Fruit fly (Drosophila melanogaster) whole organism, embryonic: ENCODE measurements around the gene par-6.
A peak's percentile ranks its signal among the peaks of the same experiment; 100 is the strongest.

Experiments used
- Aef1 ChIP-seq: fragments of 200-800 bp; sonication (Bioruptor generic); IDR thresholded peaks from 3 replicates; pipeline ENCODE4 v1.3.6; 2022; ENCODE audit warnings: missing biosample characterization, missing genetic modification characterization
- Atf6 ChIP-seq: fragments of 200-800 bp; sonication (Bioruptor generic); IDR thresholded peaks from 2 replicates; pipeline ENCODE4 v1.3.6; 2022; ENCODE audit warnings: missing biosample characterization, missing genetic modification characterization
- CG10209 ChIP-seq: fragments of 200-800 bp; sonication (Bioruptor generic); optimal IDR thresholded peaks from 3 replicates; lab custom pipeline; 2017; ENCODE audit warnings: missing biosample characterization, mild to moderate bottlenecking, missing genetic modification characterization, missing genetic modification reagents
- CG10321 ChIP-seq: fragments of 200-800 bp; sonication (Bioruptor generic); IDR thresholded peaks from 2 replicates; pipeline ENCODE4 v1.3.6; 2022; ENCODE audit warnings: missing biosample characterization, missing genetic modification characterization
- CG10565 ChIP-seq: fragments of 200-800 bp; sonication (Bioruptor generic); optimal IDR thresholded peaks from 3 replicates; lab custom pipeline; 2016; ENCODE audit warnings: missing biosample characterization, mild to moderate bottlenecking, missing genetic modification characterization
- CG12942 ChIP-seq: fragments of 200-800 bp; sonication (Bioruptor generic); optimal IDR thresholded peaks from 3 replicates; lab custom pipeline; 2016; ENCODE audit warnings: missing biosample characterization, missing genetic modification characterization
- CG14710 ChIP-seq: fragments of 200-800 bp; sonication (Bioruptor generic); optimal IDR thresholded peaks from 3 replicates; lab custom pipeline; 2019; ENCODE audit warnings: missing biosample characterization, mild to moderate bottlenecking, missing genetic modification characterization, moderate library complexity
- CG14860 ChIP-seq: fragments of 200-800 bp; sonication (Bioruptor generic); IDR thresholded peaks from 3 replicates; pipeline ENCODE4 v1.3.6; 2022; ENCODE audit warnings: missing biosample characterization, missing genetic modification characterization; ENCODE audit not compliant: partially characterized antibody
- CG15696 ChIP-seq: fragments of 200-800 bp; sonication (Bioruptor generic); optimal IDR thresholded peaks from 2 replicates; lab custom pipeline; 2019; ENCODE audit warnings: missing biosample characterization, mild to moderate bottlenecking, missing genetic modification characterization, moderate library complexity
- CG1792 ChIP-seq: fragments of 200-800 bp; sonication (Bioruptor generic); optimal IDR thresholded peaks from 2 replicates; lab custom pipeline; 2016; ENCODE audit warnings: missing biosample characterization, missing genetic modification characterization
- CG1832 ChIP-seq: fragments of 200-800 bp; sonication (Bioruptor generic); optimal IDR thresholded peaks from 2 replicates; lab custom pipeline; 2017; ENCODE audit warnings: missing biosample characterization, mild to moderate bottlenecking, missing genetic modification characterization, inconsistent platforms
- CG2129 ChIP-seq: fragments of 200-800 bp; sonication (Bioruptor generic); IDR thresholded peaks from 2 replicates; pipeline ENCODE4 v1.3.6; 2022; ENCODE audit warnings: missing biosample characterization, missing genetic modification characterization; ENCODE audit not compliant: partially characterized antibody
- CG2199 ChIP-seq: fragments of 200-800 bp; sonication (Bioruptor generic); IDR thresholded peaks from 3 replicates; pipeline ENCODE4 v1.3.6; 2022; ENCODE audit warnings: missing biosample characterization, missing genetic modification characterization
- CG3065 ChIP-seq: fragments of 200-800 bp; sonication (Bioruptor generic); optimal IDR thresholded peaks from 2 replicates; lab custom pipeline; 2016; ENCODE audit warnings: missing biosample characterization, missing genetic modification characterization
- CG3407 ChIP-seq: fragments of 200-800 bp; sonication (Bioruptor generic); optimal IDR thresholded peaks from 2 replicates; lab custom pipeline; 2018; ENCODE audit warnings: missing biosample characterization, mild to moderate bottlenecking, missing genetic modification characterization
- CG34376 ChIP-seq: fragments of 200-800 bp; sonication (Bioruptor generic); optimal IDR thresholded peaks from 2 replicates; lab custom pipeline; 2018; ENCODE audit warnings: missing biosample characterization, mild to moderate bottlenecking, missing genetic modification characterization
- CG34422 ChIP-seq: fragments of 200-800 bp; sonication (Bioruptor generic); IDR thresholded peaks from 3 replicates; pipeline ENCODE4 v1.3.6; 2022; ENCODE audit warnings: missing biosample characterization, missing genetic modification characterization
- CG7963 ChIP-seq: fragments of 200-800 bp; sonication (Bioruptor generic); IDR thresholded peaks from 3 replicates; pipeline ENCODE4 v1.3.6; 2022; ENCODE audit warnings: missing biosample characterization, missing genetic modification characterization; ENCODE audit not compliant: partially characterized antibody
- CHES-1-like ChIP-seq: fragments of 200-800 bp; sonication (Bioruptor generic); optimal IDR thresholded peaks from 2 replicates; lab custom pipeline; 2016; ENCODE audit warnings: missing biosample characterization, missing genetic modification characterization
- Deaf1 ChIP-seq: fragments of 200-800 bp; optimal IDR thresholded peaks from 3 replicates; lab custom pipeline; 2019; ENCODE audit warnings: missing biosample characterization, mild to moderate bottlenecking, missing genetic modification characterization, moderate library complexity
- Ptx1 ChIP-seq: fragments of 200-800 bp; sonication (Bioruptor generic); IDR thresholded peaks from 2 replicates; pipeline ENCODE4 v1.3.6; 2022; ENCODE audit warnings: missing biosample characterization, missing genetic modification characterization
- Side ChIP-seq: fragments of 200-800 bp; sonication (Bioruptor generic); optimal IDR thresholded peaks from 2 replicates; lab custom pipeline; 2016; ENCODE audit warnings: missing biosample characterization, missing genetic modification characterization
- Spps ChIP-seq: fragments of 200-800 bp; sonication (Bioruptor generic); optimal IDR thresholded peaks from 2 replicates; lab custom pipeline; 2018; ENCODE audit warnings: missing biosample characterization, mild to moderate bottlenecking, missing genetic modification characterization
- Xrp1 ChIP-seq: fragments of 200-800 bp; sonication (Bioruptor generic); IDR thresholded peaks from 2 replicates; pipeline ENCODE4 v1.3.6; 2022; ENCODE audit warnings: missing biosample characterization, missing genetic modification characterization
- YL-1 ChIP-seq: fragments of 200-800 bp; sonication (Bioruptor generic); optimal IDR thresholded peaks from 3 replicates; lab custom pipeline; 2017; ENCODE audit warnings: missing biosample characterization, mild to moderate bottlenecking, missing genetic modification characterization
- abd-A ChIP-seq: fragments of 200-800 bp; sonication (Bioruptor generic); optimal IDR thresholded peaks from 3 replicates; lab custom pipeline; 2019; ENCODE audit warnings: missing biosample characterization, mild to moderate bottlenecking, missing genetic modification characterization, moderate library complexity
- ase ChIP-seq: fragments of 200-800 bp; sonication (Bioruptor generic); IDR thresholded peaks from 3 replicates; pipeline ENCODE4 v1.3.6; 2022; ENCODE audit warnings: missing biosample characterization, missing genetic modification characterization
- az2 ChIP-seq: fragments of 200-800 bp; sonication (Bioruptor generic); optimal IDR thresholded peaks from 3 replicates; lab custom pipeline; 2016; ENCODE audit warnings: missing biosample characterization, missing genetic modification characterization
- cato ChIP-seq: fragments of 200-800 bp; sonication (Bioruptor generic); optimal IDR thresholded peaks from 2 replicates; lab custom pipeline; 2016; ENCODE audit warnings: missing biosample characterization, missing genetic modification characterization, borderline replicate concordance
- chinmo ChIP-seq: fragments of 200-800 bp; sonication (Bioruptor generic); IDR thresholded peaks from 4 replicates; pipeline ENCODE4 v1.3.6; 2022; ENCODE audit warnings: missing biosample characterization, missing genetic modification characterization; ENCODE audit not compliant: partially characterized antibody
- corto ChIP-seq: fragments of 200-800 bp; sonication (Bioruptor generic); optimal IDR thresholded peaks from 2 replicates; lab custom pipeline; 2016; ENCODE audit warnings: missing biosample characterization, mild to moderate bottlenecking, missing genetic modification characterization, moderate library complexity
- fu2 ChIP-seq: fragments of 200-800 bp; sonication (Bioruptor generic); optimal IDR thresholded peaks from 2 replicates; lab custom pipeline; 2016; ENCODE audit warnings: missing biosample characterization, missing genetic modification characterization
- jigr1 ChIP-seq: fragments of 200-800 bp; sonication (Bioruptor generic); IDR thresholded peaks from 3 replicates; pipeline ENCODE4 v1.3.6; 2022; ENCODE audit warnings: missing biosample characterization, missing genetic modification characterization
- ken ChIP-seq: fragments of 200-800 bp; sonication (Bioruptor generic); IDR thresholded peaks from 3 replicates; pipeline ENCODE4 v1.3.6; 2022; ENCODE audit warnings: missing biosample characterization, missing genetic modification characterization
- lilli ChIP-seq: fragments of 200-800 bp; sonication (Bioruptor generic); optimal IDR thresholded peaks from 3 replicates; lab custom pipeline; 2016; ENCODE audit warnings: missing biosample characterization, missing genetic modification characterization
- mirr ChIP-seq: fragments of 200-800 bp; sonication (Bioruptor generic); optimal IDR thresholded peaks from 3 replicates; lab custom pipeline; 2018; ENCODE audit warnings: missing biosample characterization, mild to moderate bottlenecking, missing genetic modification characterization
- onecut ChIP-seq: fragments of 200-800 bp; sonication (Bioruptor generic); IDR thresholded peaks from 2 replicates; pipeline ENCODE4 v1.3.6; 2022; ENCODE audit warnings: missing biosample characterization, missing genetic modification characterization
- otp ChIP-seq: fragments of 200-800 bp; sonication (Bioruptor generic); IDR thresholded peaks from 3 replicates; pipeline ENCODE4, ENCODE4 v1.3.6; 2022; ENCODE audit warnings: missing biosample characterization, missing genetic modification characterization
- pzg ChIP-seq: fragments of 200-800 bp; sonication (Bioruptor generic); optimal IDR thresholded peaks from 3 replicates; lab custom pipeline; 2018; ENCODE audit warnings: missing biosample characterization, mild to moderate bottlenecking, missing genetic modification characterization, moderate library complexity
- sc ChIP-seq, 3 experiments: fragments of >200 bp in 2 of 3; fragments of 200-800 bp in 1 of 3; sonication (Bioruptor generic) in 1 of 3; optimal IDR thresholded peaks; 2 replicates in 2 of 3; 3 replicates in 1 of 3; lab custom pipeline; 2017; ENCODE audit warnings: mild to moderate bottlenecking in 1 of 3, missing biosample characterization in 1 of 3, missing genetic modification characterization in 1 of 3, missing genetic modification reagents in 1 of 3
- slp2 ChIP-seq: fragments of 200-800 bp; sonication (Bioruptor generic); optimal IDR thresholded peaks from 2 replicates; lab custom pipeline; 2016; ENCODE audit warnings: missing biosample characterization, missing genetic modification characterization
- so ChIP-seq: fragments of 200-800 bp; sonication (Bioruptor generic); IDR thresholded peaks from 3 replicates; pipeline ENCODE4 v1.3.6; 2022; ENCODE audit warnings: missing biosample characterization, missing genetic modification characterization
- sr ChIP-seq: fragments of 200-800 bp; sonication (Bioruptor generic); IDR thresholded peaks from 3 replicates; pipeline ENCODE4 v1.3.6; 2022; ENCODE audit warnings: missing biosample characterization, missing genetic modification characterization
- ssp ChIP-seq: fragments of 200-800 bp; sonication (Bioruptor generic); IDR thresholded peaks from 2 replicates; pipeline ENCODE4 v1.3.6; 2022; ENCODE audit warnings: missing biosample characterization, missing genetic modification characterization
- tll ChIP-seq, 2 experiments: fragments of 200-800 bp in 1 of 2; fragments of >200 bp in 1 of 2; sonication (Bioruptor generic) in 1 of 2; optimal IDR thresholded peaks; 2 replicates each; lab custom pipeline; 2017 to 2019; ENCODE audit warnings: missing biosample characterization in 2 of 2, missing genetic modification characterization in 2 of 2, mild to moderate bottlenecking in 1 of 2, moderate library complexity in 1 of 2
- trem ChIP-seq: fragments of 200-800 bp; optimal IDR thresholded peaks from 3 replicates; lab custom pipeline; 2019; ENCODE audit warnings: missing biosample characterization, mild to moderate bottlenecking, missing genetic modification characterization, moderate library complexity
- wdn ChIP-seq: fragments of 200-800 bp; sonication (Bioruptor generic); IDR thresholded peaks from 2 replicates; pipeline ENCODE4 v1.3.6; 2022; ENCODE audit warnings: missing biosample characterization, missing genetic modification characterization
- zen2 ChIP-seq: fragments of 200-800 bp; sonication (Bioruptor generic); IDR thresholded peaks from 3 replicates; pipeline ENCODE4 v1.3.6; 2022; ENCODE audit warnings: missing biosample characterization, missing genetic modification characterization; ENCODE audit not compliant: partially characterized antibody

par-6 gene

DNA sequence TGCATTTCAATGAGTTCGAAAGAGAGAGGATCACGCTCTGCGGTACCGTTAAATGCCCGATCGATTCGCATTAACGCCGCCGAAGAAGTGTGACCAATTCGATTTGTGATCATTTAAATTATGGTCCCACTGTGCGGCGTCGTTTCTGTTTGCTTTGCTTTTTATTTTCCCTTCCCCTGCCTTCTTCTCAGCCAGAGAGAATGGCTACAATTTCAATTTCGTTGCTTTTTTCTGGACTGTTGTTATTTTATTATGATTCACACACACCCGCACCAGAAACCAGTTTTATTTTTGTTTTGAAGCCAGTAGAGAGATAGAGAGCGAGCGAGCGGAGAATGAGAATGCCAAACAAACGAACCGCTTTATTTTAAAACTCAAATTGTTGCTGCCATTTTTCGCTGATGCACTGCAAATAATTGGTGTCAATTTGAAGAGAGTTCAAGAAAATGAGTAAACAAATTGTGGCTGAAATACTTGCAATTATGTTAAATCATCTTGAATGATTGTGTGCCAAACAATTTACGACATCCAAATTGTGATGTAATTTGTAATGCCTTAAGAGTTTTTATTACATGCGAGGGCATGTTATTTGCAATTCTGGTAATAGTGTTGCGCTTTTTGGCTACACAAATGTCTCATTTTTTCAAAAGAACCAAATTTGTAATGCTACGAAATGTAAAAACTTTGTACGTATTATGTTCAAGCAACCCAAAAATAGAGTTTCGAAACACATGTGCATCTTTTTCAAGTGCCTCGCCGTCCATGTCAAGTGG lies 39.6 kb downstream of the par-6 start (continued):
- TF ChIP-seq pzg (GFP tag; lab: Kevin White, UChicago) (no peak), CG10321 (GFP tag; lab: Robert Waterston, UW) (no peak), CG3407 (GFP tag; lab: Kevin White, UChicago) (no peak), CG12942 (GFP tag; lab: Kevin White, UChicago) (peak; percentile 16), onecut (GFP tag; lab: Robert Waterston, UW) (no peak), CG7963 (GFP tag; lab: Robert Waterston, UW) (no peak), CG10209 (no peak), jigr1 (no peak), CG15696 (tag; lab: Kevin White, UChicago) (peak; percentile 23), CG10565 (GFP tag; lab: Kevin White, UChicago) (no peak), Side (peak; percentile 17), ase (GFP tag; lab: Robert Waterston, UW) (no peak), Atf6 (peak; percentile 21; the same call in 1 of the 2 replicates), az2 (GFP tag; lab: Kevin White, UChicago) (peak; percentile 43), sc (optimal IDR thresholded peaks at IDR 0.05; lab: Kevin White, UChicago) (no peak), sc (GFP tag; optimal IDR thresholded peaks at IDR 0.05; lab: Kevin White, UChicago) (no peak), otp (0 out of 3 replicates have a peak, but pooled peaks have one; percentile 24), CG14860 (no peak), tll (GFP tag; optimal IDR thresholded peaks at IDR 0.05; lab: Kevin White, UChicago) (no peak), abd-A (tag; lab: Kevin White, UChicago) (no peak), Spps (tag; lab: Kevin White, UChicago) (peak; percentile 31), lilli (GFP tag; lab: Kevin White, UChicago) (peak; percentile 19), Aef1 (no peak), ken (GFP tag; lab: Robert Waterston, UW) (no peak), mirr (no peak), sr (GFP tag; lab: Robert Waterston, UW) (no peak), CG1832 (GFP tag; lab: Kevin White, UChicago) (no peak), YL-1 (GFP tag; lab: Kevin White, UChicago) (no peak), CG2129 (GFP tag; lab: Robert Waterston, UW) (no peak), CG34422 (GFP tag; lab: Robert Waterston, UW) (no peak), CG1792 (GFP tag; lab: Kevin White, UChicago) (no peak), so (GFP tag; lab: Robert Waterston, UW) (0 out of 3 replicates have a peak, but pooled peaks have one; percentile 42), ssp (GFP tag; lab: Robert Waterston, UW) (no peak), slp2 (GFP tag; lab: Kevin White, UChicago) (peak; percentile 28), Ptx1 (no peak; the same call in 1 of the 2 replicates), CG34376 (no peak), chinmo (GFP tag; lab: Robert Waterston, UW) (no peak), corto (no peak), trem (peak; percentile 21), wdn (GFP tag; lab: Robert Waterston, UW) (no peak), cato (no peak), zen2 (GFP tag; lab: Robert Waterston, UW) (0 out of 3 replicates have a peak, but pooled peaks have one; percentile 11), Xrp1 (GFP tag; lab: Robert Waterston, UW) (peak; percentile 42; the same call in 1 of the 2 replicates), fu2 (peak; percentile 18), Deaf1 (tag; lab: Kevin White, UChicago) (no peak), CG2199 (GFP tag; lab: Robert Waterston, UW) (peak; percentile 82; the same call in 2 of the 3 replicates), CG14710 (tag; lab: Kevin White, UChicago) (peak; percentile 29), CHES-1-like (GFP tag; lab: Kevin White, UChicago) (no peak), CG3065 (GFP tag; lab: Kevin White, UChicago) (no peak)
